Worm (Caenorhabditis elegans) whole organism, L1 larva: ENCODE measurements around the gene attf-2.
A peak's percentile ranks its signal among the peaks of the same experiment; 100 is the strongest.

Experiments used
- alr-1 ChIP-seq: fragments of 200-800 bp; sonication (Bioruptor generic); optimal IDR thresholded peaks from 2 replicates; lab custom pipeline; 2018; ENCODE audit warnings: borderline replicate concordance, mild to moderate bottlenecking, missing genetic modification characterization, missing compliant biosample characterization
- aly-2 ChIP-seq: fragments of 150-350 bp; optimal IDR thresholded peaks from 2 replicates; lab custom pipeline; 2014; ENCODE audit warnings: missing biosample characterization, missing genetic modification characterization
- ama-1 ChIP-seq: fragments of 150-350 bp; optimal IDR thresholded peaks from 2 replicates; lab custom pipeline; 2014
- blmp-1 ChIP-seq: fragments of 150-350 bp; optimal IDR thresholded peaks from 2 replicates; lab custom pipeline; 2014; ENCODE audit warnings: missing biosample characterization, missing genetic modification characterization
- ceh-63 ChIP-seq: fragments of 200-800 bp; sonication (Bioruptor generic); optimal IDR thresholded peaks from 2 replicates; lab custom pipeline; 2018; ENCODE audit warnings: mild to moderate bottlenecking, missing genetic modification characterization, missing compliant biosample characterization
- ceh-82 ChIP-seq, 3 experiments: fragments of 150-350 bp in 1 of 3; sonication (generic microtip) in 2 of 3; optimal IDR thresholded peaks; 2 replicates each; lab custom pipeline; 2014 to 2017; ENCODE audit warnings: missing biosample characterization in 3 of 3, missing genetic modification characterization in 3 of 3
- ceh-88 ChIP-seq: fragments of 200-800 bp; sonication (Bioruptor generic); IDR thresholded peaks from 2 replicates; pipeline ENCODE4 v1.3.6; 2022; ENCODE audit warnings: missing genetic modification characterization, missing compliant biosample characterization
- dpl-1 ChIP-seq, 3 experiments: fragments of 150-350 bp in 2 of 3; sonication (generic microtip) in 1 of 3; optimal IDR thresholded peaks; 2 replicates each; lab custom pipeline; 2014 to 2017; ENCODE audit warnings: missing biosample characterization in 3 of 3, missing genetic modification characterization in 3 of 3, missing genetic modification reagents in 3 of 3
- efl-1 ChIP-seq, 4 experiments: fragments of 150-350 bp; optimal IDR thresholded peaks in 3 of 4; peaks in 1 of 4; 1 replicate in 1 of 4; 2 replicates in 3 of 4; lab custom pipeline; 2014; ENCODE audit warnings: missing biosample characterization in 2 of 4, missing genetic modification characterization in 2 of 4, missing genetic modification reagents in 2 of 4
- efl-3 ChIP-seq: fragments of 200-800 bp; sonication (Bioruptor generic); optimal IDR thresholded peaks from 2 replicates; lab custom pipeline; 2018; ENCODE audit warnings: mild to moderate bottlenecking, missing genetic modification characterization, missing compliant biosample characterization
- egl-13 ChIP-seq: sonication (generic microtip); optimal IDR thresholded peaks from 2 replicates; lab custom pipeline; 2016; ENCODE audit warnings: missing genotype, missing genetic modification reagents, missing genetic modification characterization, missing compliant biosample characterization
- egl-27 ChIP-seq, 2 experiments: fragments of 150-350 bp in 1 of 2; sonication (generic microtip); optimal IDR thresholded peaks; 3 replicates each; lab custom pipeline; 2017 to 2018; ENCODE audit warnings: missing biosample characterization in 2 of 2, missing genetic modification characterization in 2 of 2, missing genetic modification reagents in 2 of 2
- elt-2 ChIP-seq: sonication (generic microtip); optimal IDR thresholded peaks from 2 replicates; lab custom pipeline; 2016; ENCODE audit warnings: missing genetic modification characterization, mild to moderate bottlenecking, inconsistent platforms, missing compliant biosample characterization, missing genetic modification reagents
- elt-3 ChIP-seq, 6 experiments: fragments of 150-350 bp in 1 of 6; sonication (generic microtip); optimal IDR thresholded peaks; 2 replicates each; lab custom pipeline; 2017 to 2018; ENCODE audit warnings: missing biosample characterization in 6 of 6, missing genetic modification characterization in 6 of 6, inconsistent platforms in 1 of 6
- fkh-10 ChIP-seq: sonication (generic microtip); optimal IDR thresholded peaks from 2 replicates; lab custom pipeline; 2017; ENCODE audit warnings: missing biosample characterization, missing genetic modification reagents, missing genetic modification characterization
- fos-1 ChIP-seq: fragments of 150-350 bp; optimal IDR thresholded peaks from 2 replicates; lab custom pipeline; 2014; ENCODE audit warnings: missing biosample characterization, missing genetic modification characterization
- isw-1 ChIP-seq: fragments of 200-800 bp; sonication (Bioruptor generic); IDR thresholded peaks from 2 replicates; pipeline ENCODE4 v1.3.6; 2022; ENCODE audit warnings: missing genetic modification characterization, missing compliant biosample characterization
- lin-14 ChIP-seq: fragments of 200-800 bp; sonication (Bioruptor generic); optimal IDR thresholded peaks from 2 replicates; lab custom pipeline; 2018; ENCODE audit warnings: mild to moderate bottlenecking, missing genetic modification characterization, moderate library complexity, missing compliant biosample characterization
- mab-9 ChIP-seq: fragments of 200-800 bp; sonication (Bioruptor generic); IDR thresholded peaks from 2 replicates; pipeline ENCODE4 v1.3.6; 2022; ENCODE audit warnings: missing genetic modification reagents, missing genetic modification characterization, missing compliant biosample characterization
- mdl-1 ChIP-seq, 2 experiments: fragments of 150-350 bp; optimal IDR thresholded peaks; 2 replicates each; lab custom pipeline; 2014 to 2017; ENCODE audit warnings: missing biosample characterization in 2 of 2, missing genetic modification characterization in 2 of 2, inconsistent platforms in 1 of 2
- mef-2 ChIP-seq: fragments of 150-350 bp; optimal IDR thresholded peaks from 2 replicates; lab custom pipeline; 2014; ENCODE audit warnings: missing biosample characterization, missing genetic modification characterization
- nhr-11 ChIP-seq: fragments of 150-350 bp; optimal IDR thresholded peaks from 2 replicates; lab custom pipeline; 2014; ENCODE audit warnings: missing biosample characterization, missing genetic modification characterization
- nhr-19 ChIP-seq: fragments of 200-800 bp; sonication (Bioruptor generic); conservative IDR thresholded peaks from 2 replicates; pipeline ENCODE4 v1.3.6; 2022; ENCODE audit warnings: missing genetic modification characterization, missing compliant biosample characterization
- nhr-20 ChIP-seq: sonication (generic microtip); optimal IDR thresholded peaks from 2 replicates; lab custom pipeline; 2016; ENCODE audit warnings: mild to moderate bottlenecking, missing genetic modification characterization, missing compliant biosample characterization
- nhr-237 ChIP-seq: fragments of 150-350 bp; optimal IDR thresholded peaks from 2 replicates; lab custom pipeline; 2014; ENCODE audit warnings: missing biosample characterization, missing genetic modification characterization
- nhr-71 ChIP-seq: sonication (generic microtip); optimal IDR thresholded peaks from 2 replicates; lab custom pipeline; 2016; ENCODE audit warnings: mild to moderate bottlenecking, missing genetic modification characterization, moderate library complexity, missing compliant biosample characterization
- nhr-84 ChIP-seq: sonication (generic microtip); optimal IDR thresholded peaks from 2 replicates; lab custom pipeline; 2017; ENCODE audit warnings: missing biosample characterization, missing genetic modification characterization
- nhr-85 ChIP-seq: sonication (generic microtip); peaks from one replicate; lab custom pipeline; 2016; ENCODE audit warnings: missing genetic modification characterization, inconsistent platforms, missing compliant biosample characterization
- pag-3 ChIP-seq: sonication (generic microtip); optimal IDR thresholded peaks from 2 replicates; lab custom pipeline; 2017; ENCODE audit warnings: missing genetic modification characterization, mild to moderate bottlenecking, missing compliant biosample characterization, antibody characterized with exemption, borderline replicate concordance; ENCODE audit not compliant: insufficient read depth
- pax-3 ChIP-seq: fragments of 200-800 bp; sonication (Bioruptor generic); optimal IDR thresholded peaks from 2 replicates; lab custom pipeline; 2018; ENCODE audit warnings: mild to moderate bottlenecking, missing genetic modification characterization, moderate library complexity, missing compliant biosample characterization
- snu-23 ChIP-seq: sonication (generic microtip); optimal IDR thresholded peaks from 2 replicates; lab custom pipeline; 2016; ENCODE audit warnings: missing genetic modification characterization, missing compliant biosample characterization
- sup-37 ChIP-seq: fragments of 200-800 bp; sonication (Bioruptor generic); optimal IDR thresholded peaks from 2 replicates; lab custom pipeline; 2018; ENCODE audit warnings: mild to moderate bottlenecking, missing genetic modification characterization, missing compliant biosample characterization
- unc-62 ChIP-seq: fragments of 150-350 bp; optimal IDR thresholded peaks from 2 replicates; lab custom pipeline; 2014; ENCODE audit warnings: missing biosample characterization, missing genetic modification reagents, missing genetic modification characterization
- zag-1 ChIP-seq: fragments of 150-350 bp; optimal IDR thresholded peaks from 2 replicates; lab custom pipeline; 2014; ENCODE audit warnings: missing biosample characterization, missing genetic modification characterization
- ztf-11 ChIP-seq, 2 experiments: sonication (generic microtip); optimal IDR thresholded peaks; 2 replicates each; lab custom pipeline; 2016 to 2017; ENCODE audit warnings: missing genetic modification characterization in 2 of 2, missing biosample characterization in 1 of 2, missing compliant biosample characterization in 1 of 2

The attf-2 gene

DNA sequence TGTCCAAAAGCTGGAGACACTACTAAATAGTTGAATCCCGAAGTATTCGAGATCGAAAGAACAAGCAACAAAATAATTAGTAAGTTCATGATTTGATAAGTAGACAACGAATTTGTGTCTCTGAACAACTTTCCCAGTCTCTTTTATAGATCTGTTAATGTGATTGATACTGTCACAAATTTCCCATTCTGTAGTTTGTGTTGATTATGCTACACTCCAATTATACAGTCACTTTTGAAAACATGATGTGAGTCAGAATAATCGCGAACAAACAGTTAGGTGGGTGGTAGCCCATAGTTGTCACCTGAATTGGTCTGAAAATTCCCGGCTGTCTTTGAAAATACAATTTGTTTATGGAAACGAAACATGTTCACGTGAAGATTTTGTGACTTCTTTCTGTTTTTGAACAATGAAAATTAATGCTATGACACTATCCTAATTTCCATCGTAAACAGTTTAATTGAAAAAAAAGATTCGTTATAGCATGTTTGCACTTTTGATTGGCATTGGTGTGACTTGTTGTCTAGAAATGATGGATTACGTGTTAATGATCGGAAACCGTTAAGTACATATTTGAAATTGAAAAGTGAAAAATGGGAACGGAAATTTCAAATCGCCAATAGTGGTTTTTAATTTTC lies 32.3 kb downstream of the attf-2 start, which contains the start of gene ugt-41:
Gene ugt-41 (minus strand): TSS at position 119 of the 638 bp plus-strand sequence.
- TF ChIP-seq nhr-71 (tag; lab: Kevin White, UChicago) (peak; percentile 4), ama-1 (no peak), elt-3 (tag; optimal IDR thresholded peaks at IDR 0.05; lab: Kevin White, UChicago) (peak in 1 of 6 experiments; percentile 4), lin-14 (GFP tag; lab: Kevin White, UChicago) (peak; percentile 22), ceh-82 (tag; optimal IDR thresholded peaks at IDR 0.05; lab: Kevin White, UChicago) (no peak), nhr-11 (tag; lab: Kevin White, UChicago) (no peak), nhr-84 (no peak), nhr-20 (peak; percentile 39), fkh-10 (GFP tag; lab: Kevin White, UChicago) (no peak), nhr-237 (no peak), isw-1 (GFP tag; lab: Robert Waterston, UW) (no peak), nhr-19 (GFP tag; lab: Robert Waterston, UW) (0 out of 2 replicates have a peak, but pooled peaks have one; percentile 4), blmp-1 (no peak), mab-9 (GFP tag; lab: Robert Waterston, UW) (no peak), alr-1 (tag; lab: Kevin White, UChicago) (no peak), efl-3 (no peak), nhr-85 (peak; percentile 52), aly-2 (tag; lab: Kevin White, UChicago) (no peak), mdl-1 (tag; optimal IDR thresholded peaks at IDR 0.05; lab: Kevin White, UChicago) (no peak)

ce11 chrV:7159391-7159790 lies 36.5 kb downstream of the attf-2 start, which contains the start of gene str-204:
Gene str-204, plus strand, starts transcription at chrV:7159691.
- TF ChIP-seq pax-3 (tag; lab: Kevin White, UChicago) (no peak), isw-1 (GFP tag; lab: Robert Waterston, UW) (no peak), ceh-88 (GFP tag; lab: Robert Waterston, UW) (no peak), egl-13 (tag; lab: Kevin White, UChicago) (no peak)

ce11 chrV:7157089-7157488 lies 38.8 kb downstream of the attf-2 start, which contains the start of gene ugt-39:
Gene ugt-39, plus strand, starts transcription at chrV:7157142.
- TF ChIP-seq snu-23 (peak; percentile 5), ceh-63 (GFP tag; lab: Kevin White, UChicago) (no peak), egl-27 (tag; optimal IDR thresholded peaks at IDR 0.05; lab: Kevin White, UChicago) (no peak), elt-3 (tag; optimal IDR thresholded peaks at IDR 0.05; lab: Kevin White, UChicago) (peak in 3 of 6 experiments; percentile 17 to 42 (median 41)), nhr-20 (peak; percentile 20), lin-14 (GFP tag; lab: Kevin White, UChicago) (peak; percentile 41), alr-1 (tag; lab: Kevin White, UChicago) (no peak), elt-2 (tag; lab: Kevin White, UChicago) (peak; percentile 62)

ce11 chrV:7156079-7156478 lies 39.9 kb downstream of the attf-2 start, which contains the start of gene F10D2.10:
Gene F10D2.10, minus strand, starts transcription at chrV:7156179.
- TF ChIP-seq pag-3 (tag; lab: Kevin White, UChicago) (no peak), nhr-71 (tag; lab: Kevin White, UChicago) (no peak)
- TF ChIP-seq, all 84 proteins: peak for 0

DNA sequence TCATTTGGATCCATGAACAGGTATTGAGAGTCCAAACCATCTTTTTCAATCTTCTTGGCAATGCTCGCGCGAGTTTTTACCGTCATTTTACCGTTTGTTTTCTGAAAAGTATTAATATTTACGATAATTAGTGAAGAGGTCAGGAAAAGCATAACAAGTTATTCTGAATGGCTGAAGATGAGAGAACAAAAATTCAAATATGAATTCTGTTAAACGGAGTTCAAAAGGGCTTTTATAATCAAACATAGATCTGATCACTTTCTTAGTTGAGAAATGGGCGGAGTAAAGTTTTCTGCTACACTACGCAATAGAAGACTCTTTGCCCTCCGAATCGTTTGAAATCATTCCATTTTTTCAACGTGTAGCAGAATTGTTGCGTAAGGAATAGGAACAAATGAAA lies 42.9 kb downstream of the attf-2 start, which contains the start of gene fat-7:
Gene fat-7 (minus strand): TSS at position 101 of the 400 bp plus-strand sequence.
- TF ChIP-seq mef-2 (tag; lab: Kevin White, UChicago) (no peak), fos-1 (no peak), sup-37 (GFP tag; lab: Kevin White, UChicago) (no peak), zag-1 (tag; lab: Kevin White, UChicago) (no peak), dpl-1 (GFP tag; optimal IDR thresholded peaks at IDR 0.05; lab: Kevin White, UChicago) (no peak), mab-9 (GFP tag; lab: Robert Waterston, UW) (no peak), unc-62 (no peak), efl-1 (optimal IDR thresholded peaks at IDR 0.05; lab: Kevin White, UChicago) (no peak), efl-1 (GFP tag; optimal IDR thresholded peaks at IDR 0.05 in 1 of 2; lab: Kevin White, UChicago) (peak in 1 of 2 experiments; percentile 30), ztf-11 (tag; optimal IDR thresholded peaks at IDR 0.05; lab: Kevin White, UChicago) (no peak)
